Fruit fly (Drosophila melanogaster) S2 (cell line): ENCODE measurements around the gene CG14691.

Experiments
- CG8478 ChIP-seq: fragments of >200 bp; optimal IDR thresholded peaks from 2 replicates; lab custom pipeline; 2018
- CTCF ChIP-seq, 2 experiments: fragments of >200 bp; optimal IDR thresholded peaks; 2 replicates each; lab custom pipeline; 2018

DNA sequence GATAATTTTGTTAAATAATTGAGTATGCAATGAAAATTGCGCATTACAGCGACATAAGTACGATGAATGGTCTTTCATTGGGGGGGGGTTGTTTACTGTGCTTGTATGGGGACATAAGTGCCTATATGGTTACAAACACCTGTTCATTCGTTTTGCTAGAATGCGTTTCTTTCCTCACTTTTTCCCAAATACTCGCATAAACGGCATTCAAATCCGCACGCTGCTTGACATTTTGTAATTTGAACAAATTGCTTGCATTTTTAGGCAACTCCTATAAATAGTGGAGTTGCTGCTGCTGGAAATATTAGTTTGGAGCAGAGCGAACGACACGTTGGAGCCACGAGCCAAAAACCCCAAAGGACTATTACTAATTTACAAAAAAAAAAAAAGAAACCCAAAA lies 23.8 kb upstream of the CG14691 start, which contains the start of gene Desi:
- TF ChIP-seq CG8478 (no peak), CTCF (optimal IDR thresholded peaks at IDR 0.05; lab: Kevin White, UChicago) (no peak)
